Worm (Caenorhabditis elegans): Measurements from ENCODE around the gene rha-1.

rha-1 gene

ce11 chrII:8873842-8874241 lies 9.6 kb downstream of the rha-1 start, which contains the start of gene T07D4.2:
TSS of gene T07D4.2 (minus strand) at chrII:8873942.
- TF ChIP-seq ceh-14 (tag; optimal IDR thresholded peaks at IDR 0.05) (no peak), pag-3 (tag; optimal IDR thresholded peaks at IDR 0.05; ENCODE audit: borderline replicate concordance) (no peak), K02D7.2 (tag; optimal IDR thresholded peaks at IDR 0.05) (no peak), sox-4 (tag; optimal IDR thresholded peaks at IDR 0.05) (no peak), syd-9 (tag; optimal IDR thresholded peaks at IDR 0.05) (no peak), rnt-1 (tag; optimal IDR thresholded peaks at IDR 0.05) (no peak), nhr-232 (tag; optimal IDR thresholded peaks at IDR 0.05) (no peak), pha-4 (tag; optimal IDR thresholded peaks at IDR 0.05) (no peak), mec-3 (tag; optimal IDR thresholded peaks at IDR 0.05; ENCODE audit: borderline replicate concordance) (no peak), nfya-1 (tag; optimal IDR thresholded peaks at IDR 0.05) (no peak), ceh-24 (tag; optimal IDR thresholded peaks at IDR 0.05) (no peak), tbx-7 (tag; optimal IDR thresholded peaks at IDR 0.05) (no peak), tbx-2 (tag; optimal IDR thresholded peaks at IDR 0.05) (no peak), hlh-15 (tag; optimal IDR thresholded peaks at IDR 0.05) (no peak), ahr-1 (tag; optimal IDR thresholded peaks at IDR 0.05) (no peak), hlh-30 (tag; optimal IDR thresholded peaks at IDR 0.05; ENCODE audit: insufficient read depth) (no peak)

ce11 chrII:8866844-8867243 lies 16.6 kb downstream of the rha-1 start:
- TF ChIP-seq unc-42 (tag; optimal IDR thresholded peaks at IDR 0.05) = no peak
- TF ChIP-seq pha-2 (tag; optimal IDR thresholded peaks at IDR 0.05) = no peak
- no peak for TF ChIP-seq hlh-15 (tag; optimal IDR thresholded peaks at IDR 0.05)
- TF ChIP-seq elt-2 (tag; optimal IDR thresholded peaks at IDR 0.05) = peak; percentile 4
- no peak for TF ChIP-seq ceh-18 (tag; optimal IDR thresholded peaks at IDR 0.05)

- TF ChIP-seq ama-1 (optimal IDR thresholded peaks at IDR 0.05) (no peak), mec-3 (tag; optimal IDR thresholded peaks at IDR 0.05; ENCODE audit: borderline replicate concordance) (no peak), syd-9 (tag; optimal IDR thresholded peaks at IDR 0.05) (no peak), ceh-34 (tag; optimal IDR thresholded peaks at IDR 0.05) (no peak), ceh-18 (tag; optimal IDR thresholded peaks at IDR 0.05) (no peak), pha-4 (tag; optimal IDR thresholded peaks at IDR 0.05) (no peak), lin-11 (tag; optimal IDR thresholded peaks at IDR 0.05) (no peak), elt-2 (tag; optimal IDR thresholded peaks at IDR 0.05) (no peak), ceh-30 (tag; optimal IDR thresholded peaks at IDR 0.05) (no peak)
Observed at ce11 chrII:8865078-8865477, 18.4 kb downstream of the rha-1 start, which contains the start of gene npr-20. TSS of gene npr-20 (minus strand) at chrII:8865178.

ce11 chrII:8859596-8859995 lies 23.9 kb downstream of the rha-1 start, which contains the start of gene snb-6:
TSS of gene snb-6 (minus strand) at chrII:8859696.
- TF ChIP-seq npax-4 (tag; optimal IDR thresholded peaks at IDR 0.05) = no peak
- no peak for TF ChIP-seq unc-3 (GFP tag; conservative IDR thresholded peaks at IDR 0.05)
- no peak for TF ChIP-seq unc-3 (tag; optimal IDR thresholded peaks at IDR 0.05)
- no peak for TF ChIP-seq zip-5 (tag; optimal IDR thresholded peaks at IDR 0.05)

- no peak for TF ChIP-seq ceh-30 (tag; optimal IDR thresholded peaks at IDR 0.05)
- TF ChIP-seq ceh-2 (tag; optimal IDR thresholded peaks at IDR 0.05) = no peak
Observed at ce11 chrII:8857074-8857473, 26.4 kb downstream of the rha-1 start.

- TF ChIP-seq elt-2 (tag; optimal IDR thresholded peaks at IDR 0.05) (no peak), lin-11 (tag; optimal IDR thresholded peaks at IDR 0.05) (no peak), nhr-232 (tag; optimal IDR thresholded peaks at IDR 0.05) (no peak), K09A11.1 (tag; optimal IDR thresholded peaks at IDR 0.05; ENCODE audit: insufficient read depth) (no peak), F13H6.1 (tag; optimal IDR thresholded peaks at IDR 0.05) (no peak), ceh-2 (tag; optimal IDR thresholded peaks at IDR 0.05) (no peak), madf-2 (tag; optimal IDR thresholded peaks at IDR 0.05) (no peak), syd-9 (tag; optimal IDR thresholded peaks at IDR 0.05) (no peak), zip-5 (tag; optimal IDR thresholded peaks at IDR 0.05) (no peak), fkh-10 (GFP tag; optimal IDR thresholded peaks at IDR 0.05) (no peak), nhr-11 (tag; optimal IDR thresholded peaks at IDR 0.05) (no peak), npax-4 (tag; optimal IDR thresholded peaks at IDR 0.05) (no peak), ceh-34 (tag; optimal IDR thresholded peaks at IDR 0.05) (no peak), hlh-30 (tag; optimal IDR thresholded peaks at IDR 0.05; ENCODE audit: insufficient read depth) (no peak), lim-6 (tag; optimal IDR thresholded peaks at IDR 0.05) (no peak)
Observed at ce11 chrII:8856524-8856923, 26.9 kb downstream of the rha-1 start.

Measured in whole organism, late embryonic.